Worm (Caenorhabditis elegans): ENCODE results near the gene ZK593.2.

ZK593.2 gene

ce11 chrIV:10913081-10913480 lies at the start of gene ZK593.2:
Gene ZK593.2 (plus strand): TSS chrIV:10913381.
- TF ChIP-seq elt-2 (tag; optimal IDR thresholded peaks at IDR 0.05) (peak; percentile 40), aly-2 (tag; optimal IDR thresholded peaks at IDR 0.05) (no peak), ztf-4 (tag; optimal IDR thresholded peaks at IDR 0.05) (no peak), nhr-76 (tag; optimal IDR thresholded peaks at IDR 0.05) (no peak)

- TF ChIP-seq ceh-9 (tag; optimal IDR thresholded peaks at IDR 0.05) (no peak), fkh-2 (tag; optimal IDR thresholded peaks at IDR 0.05) (no peak), elt-1 (tag; optimal IDR thresholded peaks at IDR 0.05) (no peak), aly-2 (tag; optimal IDR thresholded peaks at IDR 0.05) (no peak), elt-2 (tag; optimal IDR thresholded peaks at IDR 0.05) (no peak), lin-39 (tag; optimal IDR thresholded peaks at IDR 0.05) (no peak), unc-62 (GFP tag; optimal IDR thresholded peaks at IDR 0.05) (no peak), nhr-77 (tag; optimal IDR thresholded peaks at IDR 0.05) (no peak), nhr-76 (tag; optimal IDR thresholded peaks at IDR 0.05) (no peak), mml-1 (tag; optimal IDR thresholded peaks at IDR 0.05) (no peak), nhr-11 (tag; optimal IDR thresholded peaks at IDR 0.05) (no peak), ceh-28 (tag; optimal IDR thresholded peaks at IDR 0.05) (no peak), fkh-10 (GFP tag; optimal IDR thresholded peaks at IDR 0.05) (no peak), nhr-67 (tag; optimal IDR thresholded peaks at IDR 0.05) (no peak), unc-39 (tag; optimal IDR thresholded peaks at IDR 0.05) (no peak), hmg-11 (tag; optimal IDR thresholded peaks at IDR 0.05) (no peak), ceh-16 (tag; optimal IDR thresholded peaks at IDR 0.05) (no peak)
Measured at ce11 chrIV:10864031-10864430, 49.1 kb upstream of the ZK593.2 start, which contains the start of gene nish-1. Gene nish-1 (plus strand): TSS chrIV:10864331.

- TF ChIP-seq R02D3.7 (tag; optimal IDR thresholded peaks at IDR 0.05) (no peak), pha-4 (tag; optimal IDR thresholded peaks at IDR 0.05) (peak; percentile 68), mdl-1 (tag; optimal IDR thresholded peaks at IDR 0.05) (no peak)
Measured at ce11 chrIV:10867370-10868146, 45.6 kb upstream of the ZK593.2 start.

DNA sequence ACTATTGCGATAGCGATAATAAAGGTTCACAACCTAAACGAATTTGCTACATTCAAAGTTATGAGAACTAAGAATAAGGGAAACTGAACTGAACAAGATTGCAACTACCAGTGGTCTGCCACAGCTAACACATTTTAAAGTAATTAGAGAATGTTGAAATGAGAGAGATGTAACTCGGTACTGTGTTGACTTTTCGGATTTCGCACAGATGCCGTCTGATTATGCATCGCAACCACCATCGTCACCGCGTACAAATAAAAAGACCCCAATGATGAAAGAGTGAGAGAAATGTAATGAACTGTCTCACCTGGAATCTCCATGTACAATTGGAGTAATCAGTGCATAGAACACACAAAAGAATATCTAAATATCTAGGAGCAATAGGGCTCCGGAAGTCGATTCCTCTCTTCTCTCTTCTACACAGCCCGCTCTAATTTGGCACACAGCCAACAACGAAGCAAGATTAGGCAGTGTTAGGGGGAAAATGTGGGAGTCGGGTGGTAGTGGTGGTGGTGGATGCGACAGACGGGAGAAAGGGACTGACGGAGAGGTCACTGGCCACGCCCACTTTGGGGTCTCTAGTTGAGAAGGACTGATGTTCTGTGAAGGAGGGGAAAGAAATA lies 44.4 kb upstream of the ZK593.2 start, which contains the start of gene F13E9.11:
F13E9.11 (minus strand) TSS at position 507 of the 623 bp plus-strand sequence.
- TF ChIP-seq hmg-11 (tag; optimal IDR thresholded peaks at IDR 0.05) (peak; percentile 8), nfya-1 (tag; optimal IDR thresholded peaks at IDR 0.05; ENCODE audit: insufficient read depth) (peak; percentile 35), R02D3.7 (tag; optimal IDR thresholded peaks at IDR 0.05) (no peak), nhr-67 (tag; optimal IDR thresholded peaks at IDR 0.05) (no peak)

DNA sequence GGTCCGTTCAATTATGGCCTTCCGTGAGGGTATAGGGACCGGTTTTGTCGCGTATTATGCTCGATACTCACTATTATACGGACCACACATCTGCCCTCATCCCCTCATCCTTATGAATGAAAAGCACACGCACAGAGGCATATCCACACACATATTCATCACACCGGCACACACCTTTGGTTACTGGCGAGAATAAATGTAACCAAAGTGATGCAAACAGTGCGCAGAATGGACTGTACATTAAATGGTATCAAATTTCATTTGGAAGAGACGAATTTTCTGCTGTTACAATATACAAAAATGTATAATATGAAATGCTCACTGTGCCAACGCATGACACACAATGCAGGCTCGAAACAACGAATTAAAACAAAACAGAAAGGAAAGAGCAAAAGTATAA lies 43.5 kb upstream of the ZK593.2 start:
- TF ChIP-seq nfya-1 (tag; optimal IDR thresholded peaks at IDR 0.05; ENCODE audit: insufficient read depth) (no peak), ceh-16 (tag; optimal IDR thresholded peaks at IDR 0.05) (no peak), nhr-43 (tag; optimal IDR thresholded peaks at IDR 0.05; ENCODE audit: poor library complexity, severe bottlenecking) (no peak), ama-1 (optimal IDR thresholded peaks at IDR 0.05) (no peak), lin-39 (tag; optimal IDR thresholded peaks at IDR 0.05) (no peak), jun-1 (tag; optimal IDR thresholded peaks at IDR 0.05) (no peak), fkh-10 (GFP tag; optimal IDR thresholded peaks at IDR 0.05) (no peak), lsy-12 (tag; optimal IDR thresholded peaks at IDR 0.05) (no peak), snpc-4 (tag; optimal IDR thresholded peaks at IDR 0.05) (no peak), hmg-11 (tag; optimal IDR thresholded peaks at IDR 0.05) (no peak), tbx-2 (tag; optimal IDR thresholded peaks at IDR 0.05) (no peak), nhr-25 (tag; optimal IDR thresholded peaks at IDR 0.05) (no peak), nhr-76 (tag; optimal IDR thresholded peaks at IDR 0.05) (no peak), ceh-28 (tag; optimal IDR thresholded peaks at IDR 0.05) (no peak), unc-39 (tag; optimal IDR thresholded peaks at IDR 0.05) (no peak), ceh-9 (tag; optimal IDR thresholded peaks at IDR 0.05) (no peak)

DNA sequence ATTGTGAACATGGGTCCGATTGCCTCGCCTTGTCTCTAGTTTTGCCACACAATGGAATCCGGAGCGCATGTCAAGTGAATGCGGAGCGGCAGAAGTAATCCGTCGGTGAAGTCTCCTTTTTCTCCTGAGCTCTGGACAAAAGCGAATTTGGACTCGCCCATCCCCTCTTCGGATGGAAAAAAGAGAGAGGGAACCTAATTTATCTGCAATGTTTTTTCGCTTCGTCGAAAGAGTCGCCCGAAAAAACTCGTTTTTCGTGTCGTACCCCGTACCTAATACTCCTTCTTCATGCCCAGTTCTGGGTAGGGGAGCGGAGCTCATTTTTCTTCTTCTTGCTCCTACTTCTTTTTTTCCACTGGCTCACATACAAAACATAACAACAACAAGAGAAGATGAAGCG lies 43.0 kb upstream of the ZK593.2 start:
- TF ChIP-seq lin-15B (tag; optimal IDR thresholded peaks at IDR 0.05) (no peak), snpc-4 (tag; optimal IDR thresholded peaks at IDR 0.05) (no peak), nhr-67 (tag; optimal IDR thresholded peaks at IDR 0.05) (no peak), zag-1 (tag; optimal IDR thresholded peaks at IDR 0.05) (no peak), fos-1 (tag; optimal IDR thresholded peaks at IDR 0.05) (no peak), unc-39 (tag; optimal IDR thresholded peaks at IDR 0.05) (no peak)

Measured in whole organism, L3 larva.